Worm (Caenorhabditis elegans) whole organism, L2 larva: ENCODE results near the gene gob-1.

Experiments used
- aly-2 ChIP-seq: fragments of 150-350 bp; optimal IDR thresholded peaks from 2 replicates; lab custom pipeline; 2014; ENCODE audit warnings: missing biosample characterization, missing genetic modification characterization
- blmp-1 ChIP-seq: sonication (generic microtip); optimal IDR thresholded peaks from 2 replicates; lab custom pipeline; 2017; ENCODE audit warnings: missing genetic modification characterization, mild to moderate bottlenecking, missing compliant biosample characterization, antibody characterized with exemption, moderate library complexity; ENCODE audit not compliant: insufficient read depth
- ceh-16 ChIP-seq: fragments of 150-350 bp; optimal IDR thresholded peaks from 2 replicates; lab custom pipeline; 2014; ENCODE audit warnings: missing biosample characterization, missing genetic modification characterization
- nhr-11 ChIP-seq: fragments of 150-350 bp; optimal IDR thresholded peaks from 2 replicates; lab custom pipeline; 2014; ENCODE audit warnings: missing biosample characterization, missing genetic modification characterization
- nhr-12 ChIP-seq: fragments of 150-350 bp; optimal IDR thresholded peaks from 2 replicates; lab custom pipeline; 2014; ENCODE audit warnings: missing biosample characterization, missing genetic modification characterization
- ztf-4 ChIP-seq: fragments of 150-350 bp; optimal IDR thresholded peaks from 2 replicates; lab custom pipeline; 2014; ENCODE audit warnings: missing biosample characterization, missing genetic modification characterization

DNA sequence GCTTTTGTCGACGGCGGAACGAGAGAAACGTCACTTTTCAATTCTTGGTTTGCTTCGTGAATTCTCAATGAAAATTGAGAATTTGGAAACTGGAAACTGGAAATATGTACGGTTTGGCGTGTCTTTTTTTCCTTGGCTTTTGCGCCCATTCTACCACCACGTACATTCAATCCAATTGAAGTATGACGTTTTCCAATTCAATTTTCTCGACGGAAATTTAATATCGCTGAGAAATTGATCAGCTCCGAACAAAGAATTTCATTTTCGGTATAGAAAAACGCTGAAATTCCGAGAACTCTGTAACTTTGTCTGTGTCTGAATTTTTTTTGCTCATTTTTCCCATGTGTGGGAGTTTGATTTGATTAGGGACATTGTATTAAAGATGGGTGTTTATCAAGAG lies 39.9 kb downstream of the gob-1 start:
- TF ChIP-seq ztf-4 (no peak), aly-2 (tag; lab: Kevin White, UChicago) (no peak), blmp-1 (tag; lab: Kevin White, UChicago) (no peak), nhr-12 (tag; lab: Kevin White, UChicago) (no peak), ceh-16 (tag; lab: Kevin White, UChicago) (no peak), nhr-11 (tag; lab: Kevin White, UChicago) (no peak)
